Fruit fly (Drosophila melanogaster) whole organism, embryonic: Measurements from ENCODE around the gene Lipt2.
A peak's percentile ranks its signal among the peaks of the same experiment; 100 is the strongest.

Source experiments
- Aef1 ChIP-seq: fragments of 200-800 bp; sonication (Bioruptor generic); IDR thresholded peaks from 3 replicates; pipeline ENCODE4 v1.3.6; 2022; ENCODE audit warnings: missing biosample characterization, missing genetic modification characterization
- Bdp1 ChIP-seq: fragments of 200-800 bp; sonication (Bioruptor generic); optimal IDR thresholded peaks from 3 replicates; lab custom pipeline; 2016; ENCODE audit warnings: missing biosample characterization, missing genetic modification characterization
- CG11560 ChIP-seq: fragments of 200-800 bp; sonication (Bioruptor generic); IDR thresholded peaks from 3 replicates; pipeline ENCODE4 v1.3.6; 2022; ENCODE audit warnings: missing biosample characterization, missing genetic modification characterization
- CG14710 ChIP-seq: fragments of 200-800 bp; sonication (Bioruptor generic); optimal IDR thresholded peaks from 3 replicates; lab custom pipeline; 2019; ENCODE audit warnings: missing biosample characterization, mild to moderate bottlenecking, missing genetic modification characterization, moderate library complexity
- CG14860 ChIP-seq: fragments of 200-800 bp; sonication (Bioruptor generic); IDR thresholded peaks from 3 replicates; pipeline ENCODE4 v1.3.6; 2022; ENCODE audit warnings: missing biosample characterization, missing genetic modification characterization; ENCODE audit not compliant: partially characterized antibody
- CG15011 ChIP-seq: fragments of 200-800 bp; sonication (Bioruptor generic); optimal IDR thresholded peaks from 3 replicates; lab custom pipeline; 2018; ENCODE audit warnings: missing biosample characterization, mild to moderate bottlenecking, missing genetic modification characterization
- CG16815 ChIP-seq: fragments of 200-800 bp; sonication (Bioruptor generic); optimal IDR thresholded peaks from 3 replicates; lab custom pipeline; 2017; ENCODE audit warnings: missing biosample characterization, mild to moderate bottlenecking, missing genetic modification characterization
- CG18262 ChIP-seq: fragments of 200-800 bp; optimal IDR thresholded peaks from 3 replicates; lab custom pipeline; 2019; ENCODE audit warnings: missing biosample characterization, mild to moderate bottlenecking, missing genetic modification characterization, moderate library complexity
- CG1832 ChIP-seq: fragments of 200-800 bp; sonication (Bioruptor generic); optimal IDR thresholded peaks from 2 replicates; lab custom pipeline; 2017; ENCODE audit warnings: missing biosample characterization, mild to moderate bottlenecking, missing genetic modification characterization, inconsistent platforms
- CG2129 ChIP-seq: fragments of 200-800 bp; sonication (Bioruptor generic); IDR thresholded peaks from 2 replicates; pipeline ENCODE4 v1.3.6; 2022; ENCODE audit warnings: missing biosample characterization, missing genetic modification characterization; ENCODE audit not compliant: partially characterized antibody
- CG2199 ChIP-seq: fragments of 200-800 bp; sonication (Bioruptor generic); IDR thresholded peaks from 3 replicates; pipeline ENCODE4 v1.3.6; 2022; ENCODE audit warnings: missing biosample characterization, missing genetic modification characterization
- CG31365 ChIP-seq: fragments of 200-800 bp; sonication (Bioruptor generic); optimal IDR thresholded peaks from 2 replicates; lab custom pipeline; 2018; ENCODE audit warnings: missing biosample characterization, mild to moderate bottlenecking, missing genetic modification characterization
- CG34376 ChIP-seq: fragments of 200-800 bp; sonication (Bioruptor generic); optimal IDR thresholded peaks from 2 replicates; lab custom pipeline; 2018; ENCODE audit warnings: missing biosample characterization, mild to moderate bottlenecking, missing genetic modification characterization
- CG3838 ChIP-seq: fragments of 200-800 bp; sonication (Bioruptor generic); optimal IDR thresholded peaks from 3 replicates; lab custom pipeline; 2016; ENCODE audit warnings: missing biosample characterization, missing genetic modification characterization
- CG3995 ChIP-seq: fragments of 200-800 bp; sonication (Bioruptor generic); optimal IDR thresholded peaks from 3 replicates; lab custom pipeline; 2016; ENCODE audit warnings: missing biosample characterization, missing genetic modification characterization
- CG6854 ChIP-seq: fragments of 200-800 bp; sonication (Bioruptor generic); optimal IDR thresholded peaks from 3 replicates; lab custom pipeline; 2017; ENCODE audit warnings: missing biosample characterization, mild to moderate bottlenecking, missing genetic modification characterization
- CG7372 ChIP-seq: fragments of 200-800 bp; sonication (Bioruptor generic); IDR thresholded peaks from 2 replicates; pipeline ENCODE4 v1.3.6; 2022; ENCODE audit warnings: missing biosample characterization, missing genetic modification characterization
- CG8290 ChIP-seq, 3 experiments: fragments of 200-800 bp; sonication (Bioruptor generic); optimal IDR thresholded peaks; 2 replicates each; lab custom pipeline; 2016 to 2019; ENCODE audit warnings: missing biosample characterization in 3 of 3, missing genetic modification characterization in 3 of 3, mild to moderate bottlenecking in 2 of 3, moderate library complexity in 1 of 3
- CG8388 ChIP-seq: fragments of 200-800 bp; sonication (Bioruptor generic); optimal IDR thresholded peaks from 2 replicates; lab custom pipeline; 2019; ENCODE audit warnings: missing biosample characterization, mild to moderate bottlenecking, missing genetic modification characterization, moderate library complexity
- CG8924 ChIP-seq: fragments of 200-800 bp; optimal IDR thresholded peaks from 3 replicates; lab custom pipeline; 2019; ENCODE audit warnings: missing biosample characterization, mild to moderate bottlenecking, missing genetic modification characterization, moderate library complexity
- CHES-1-like ChIP-seq: fragments of 200-800 bp; sonication (Bioruptor generic); optimal IDR thresholded peaks from 2 replicates; lab custom pipeline; 2016; ENCODE audit warnings: missing biosample characterization, missing genetic modification characterization
- CTCF ChIP-seq: fragments of 200-800 bp; sonication (Bioruptor generic); optimal IDR thresholded peaks from 2 replicates; lab custom pipeline; 2017; ENCODE audit warnings: missing biosample characterization, mild to moderate bottlenecking, missing genetic modification characterization, moderate library complexity
- Dbx ChIP-seq: fragments of 200-800 bp; sonication (Bioruptor generic); IDR thresholded peaks from 3 replicates; pipeline ENCODE4 v1.3.6; 2022; ENCODE audit warnings: missing biosample characterization, missing genetic modification characterization
- Dek ChIP-seq: fragments of 200-800 bp; sonication (Bioruptor generic); optimal IDR thresholded peaks from 3 replicates; lab custom pipeline; 2019; ENCODE audit warnings: missing biosample characterization, mild to moderate bottlenecking, missing genetic modification characterization, moderate library complexity
- Doc3 ChIP-seq: fragments of 200-800 bp; sonication (Bioruptor generic); IDR thresholded peaks from 3 replicates; pipeline ENCODE4 v1.3.6; 2022; ENCODE audit warnings: missing biosample characterization, missing genetic modification characterization; ENCODE audit not compliant: partially characterized antibody
- Drgx ChIP-seq: fragments of 200-800 bp; sonication (Bioruptor generic); IDR thresholded peaks from 2 replicates; pipeline ENCODE4 v1.3.6; 2022; ENCODE audit warnings: missing biosample characterization, missing genetic modification characterization
- E2f2 ChIP-seq: fragments of 200-800 bp; sonication (Bioruptor generic); IDR thresholded peaks from 2 replicates; pipeline ENCODE4 v1.3.6; 2022; ENCODE audit warnings: missing biosample characterization, missing genetic modification characterization
- Elba2 ChIP-seq: fragments of 200-800 bp; sonication (Bioruptor generic); optimal IDR thresholded peaks from 3 replicates; lab custom pipeline; 2016; ENCODE audit warnings: missing biosample characterization, missing genetic modification characterization
- H15 ChIP-seq: fragments of 200-800 bp; sonication (Bioruptor generic); IDR thresholded peaks from 3 replicates; pipeline ENCODE4 v1.3.6; 2022; ENCODE audit warnings: missing biosample characterization, missing genetic modification characterization
- Hand ChIP-seq: fragments of 200-800 bp; sonication (Bioruptor generic); optimal IDR thresholded peaks from 2 replicates; lab custom pipeline; 2017; ENCODE audit warnings: mild to moderate bottlenecking, missing biosample characterization, missing genetic modification reagents, missing genetic modification characterization
- Lpt ChIP-seq: fragments of >200 bp; optimal IDR thresholded peaks from 2 replicates; lab custom pipeline; 2018; ENCODE audit warnings: missing biosample characterization, missing genetic modification characterization
- Nf-YC ChIP-seq: fragments of 200-800 bp; optimal IDR thresholded peaks from 3 replicates; lab custom pipeline; 2019; ENCODE audit warnings: missing biosample characterization, mild to moderate bottlenecking, missing genetic modification characterization, moderate library complexity
- Spps ChIP-seq: fragments of 200-800 bp; sonication (Bioruptor generic); optimal IDR thresholded peaks from 2 replicates; lab custom pipeline; 2018; ENCODE audit warnings: missing biosample characterization, mild to moderate bottlenecking, missing genetic modification characterization
- TFAM ChIP-seq: fragments of 200-800 bp; sonication (Bioruptor generic); optimal IDR thresholded peaks from 2 replicates; lab custom pipeline; 2017; ENCODE audit warnings: missing biosample characterization, missing genetic modification characterization, inconsistent platforms
- bab2 ChIP-seq: fragments of 200-800 bp; sonication (Bioruptor generic); optimal IDR thresholded peaks from 2 replicates; lab custom pipeline; 2016; ENCODE audit warnings: missing biosample characterization, missing genetic modification characterization
- bbx ChIP-seq: fragments of 200-800 bp; sonication (Bioruptor generic); IDR thresholded peaks from 2 replicates; pipeline ENCODE4 v1.3.6; 2022; ENCODE audit warnings: missing biosample characterization, missing genetic modification characterization; ENCODE audit not compliant: partially characterized antibody
- bcd ChIP-seq: fragments of 200-800 bp; sonication (Bioruptor generic); optimal IDR thresholded peaks from 2 replicates; lab custom pipeline; 2017; ENCODE audit warnings: missing biosample characterization, mild to moderate bottlenecking, missing genetic modification characterization
- bsh ChIP-seq, 2 experiments: fragments of 200-800 bp; sonication (Bioruptor generic); optimal IDR thresholded peaks; 2 replicates each; lab custom pipeline; 2017 to 2018; ENCODE audit warnings: mild to moderate bottlenecking in 2 of 2, missing biosample characterization in 2 of 2, missing genetic modification characterization in 2 of 2, moderate library complexity in 1 of 2
- cg ChIP-seq: fragments of 200-800 bp; sonication (Bioruptor generic); optimal IDR thresholded peaks from 3 replicates; lab custom pipeline; 2019; ENCODE audit warnings: missing biosample characterization, mild to moderate bottlenecking, missing genetic modification characterization, moderate library complexity
- croc ChIP-seq: fragments of 200-800 bp; sonication (Bioruptor generic); conservative IDR thresholded peaks from 3 replicates; pipeline ENCODE4 v1.3.6; 2022; ENCODE audit warnings: missing biosample characterization, missing genetic modification characterization
- dysf ChIP-seq: fragments of 200-800 bp; sonication (Bioruptor generic); IDR thresholded peaks from 3 replicates; pipeline ENCODE4 v1.3.6; 2022; ENCODE audit warnings: missing biosample characterization, missing genetic modification characterization
- emc ChIP-seq: fragments of 200-800 bp; sonication (Bioruptor generic); optimal IDR thresholded peaks from 2 replicates; lab custom pipeline; 2016; ENCODE audit warnings: missing biosample characterization, missing genetic modification characterization
- hth ChIP-seq: fragments of >200 bp; optimal IDR thresholded peaks from 2 replicates; lab custom pipeline; 2017; ENCODE audit warnings: inconsistent platforms
- lbe ChIP-seq: fragments of 200-800 bp; sonication (Bioruptor generic); optimal IDR thresholded peaks from 2 replicates; lab custom pipeline; 2016; ENCODE audit warnings: missing biosample characterization, mild to moderate bottlenecking, missing genetic modification characterization
- nerfin-2 ChIP-seq: fragments of 200-800 bp; sonication (Bioruptor generic); IDR thresholded peaks from 2 replicates; pipeline ENCODE4 v1.3.6; 2022; ENCODE audit warnings: missing biosample characterization, missing genetic modification characterization; ENCODE audit not compliant: partially characterized antibody
- psq ChIP-seq: fragments of 200-800 bp; sonication (Bioruptor generic); optimal IDR thresholded peaks from 2 replicates; lab custom pipeline; 2017; ENCODE audit warnings: missing biosample characterization, missing genetic modification characterization
- schlank ChIP-seq: fragments of 200-800 bp; sonication (Bioruptor generic); optimal IDR thresholded peaks from 2 replicates; lab custom pipeline; 2018; ENCODE audit warnings: missing biosample characterization, mild to moderate bottlenecking, missing genetic modification characterization
- tgo ChIP-seq: fragments of 200-800 bp; sonication (Bioruptor generic); IDR thresholded peaks from 3 replicates; pipeline ENCODE4 v1.3.6; 2022; ENCODE audit warnings: missing biosample characterization, missing genetic modification characterization
- z ChIP-seq: fragments of 200-800 bp; sonication (Bioruptor generic); IDR thresholded peaks from 3 replicates; pipeline ENCODE4 v1.3.6; 2022; ENCODE audit warnings: missing biosample characterization, missing genetic modification characterization
- zen ChIP-seq: fragments of 200-800 bp; sonication (Bioruptor generic); optimal IDR thresholded peaks from 3 replicates; lab custom pipeline; 2018; ENCODE audit warnings: missing biosample characterization, mild to moderate bottlenecking, missing genetic modification characterization, moderate library complexity

Lipt2 gene

DNA sequence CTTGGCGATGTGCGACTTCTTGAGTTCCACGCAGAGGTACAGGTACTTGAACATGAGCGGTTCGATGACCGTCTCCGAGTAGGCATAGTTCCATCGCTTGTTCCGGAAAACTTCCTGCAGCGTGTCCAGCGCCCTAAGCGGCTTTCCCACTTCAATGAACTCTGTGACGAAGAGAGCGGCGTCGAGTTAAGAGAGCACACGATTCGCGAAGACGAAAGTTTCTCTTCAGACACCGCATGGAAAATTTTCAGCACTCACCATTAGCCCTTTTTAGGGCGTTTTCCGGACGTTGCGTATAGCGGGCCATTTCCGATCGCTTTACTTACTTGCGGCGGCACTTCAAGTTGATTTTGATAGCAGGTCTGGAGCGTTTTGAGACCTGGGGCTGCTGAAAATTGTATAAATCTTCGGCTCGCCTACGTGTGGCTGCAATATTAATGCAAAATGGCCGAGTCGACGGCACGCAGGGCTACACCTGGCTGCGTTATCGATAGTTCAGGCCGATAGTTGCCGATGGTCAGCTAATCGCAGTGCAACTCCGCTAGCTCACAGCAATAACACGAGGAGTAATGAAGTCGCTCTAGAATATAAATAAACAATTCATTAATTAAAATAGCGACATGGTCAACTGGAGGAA lies 3.6 kb downstream of the Lipt2 start, which contains the start of the genes eIF3a and CG1074 (continued):
- TF ChIP-seq CG8290 (GFP tag; optimal IDR thresholded peaks at IDR 0.05; lab: Kevin White, UChicago) (peak; percentile 6), CG8290 (tag; optimal IDR thresholded peaks at IDR 0.05; lab: Kevin White, UChicago) (peak; percentile 69 to 89), psq (GFP tag; lab: Kevin White, UChicago) (peak; percentile 13), zen (tag; lab: Kevin White, UChicago) (peak; percentile 84), Bdp1 (GFP tag; lab: Kevin White, UChicago) (peak; percentile 50), schlank (tag; lab: Kevin White, UChicago) (peak; percentile 60), CG14860 (peak; percentile 97), CG18262 (peak; percentile 44), CG3838 (no peak), CG1832 (GFP tag; lab: Kevin White, UChicago) (no peak), z (GFP tag; lab: Robert Waterston, UW) (no peak), CG8388 (GFP tag; lab: Kevin White, UChicago) (no peak), E2f2 (GFP tag; lab: Robert Waterston, UW) (peak; percentile 66), CG6854 (GFP tag; lab: Kevin White, UChicago) (peak; percentile 11), hth (no peak), Drgx (GFP tag; lab: Robert Waterston, UW) (peak; percentile 22; the same call in 1 of the 2 replicates), TFAM (GFP tag; lab: Kevin White, UChicago) (no peak), bbx (GFP tag; lab: Robert Waterston, UW) (peak; percentile 99), Elba2 (GFP tag; lab: Kevin White, UChicago) (peak; percentile 11), CG3995 (peak; percentile 76), CG2199 (GFP tag; lab: Robert Waterston, UW) (peak; percentile 69; the same call in 1 of the 3 replicates), Hand (peak; percentile 35), CHES-1-like (GFP tag; lab: Kevin White, UChicago) (peak; percentile 75), Doc3 (peak; percentile 86), Spps (peak; percentile 30), CG16815 (GFP tag; lab: Kevin White, UChicago) (no peak), cg (GFP tag; lab: Kevin White, UChicago) (peak; percentile 9), dysf (GFP tag; lab: Robert Waterston, UW) (peak; percentile 40; the same call in 1 of the 3 replicates), nerfin-2 (GFP tag; lab: Robert Waterston, UW) (peak; percentile 94), CG34376 (GFP tag; lab: Kevin White, UChicago) (peak; percentile 89), lbe (GFP tag; lab: Kevin White, UChicago) (peak; percentile 64), bcd (GFP tag; lab: Kevin White, UChicago) (peak; percentile 73), emc (GFP tag; lab: Kevin White, UChicago) (peak; percentile 28), Nf-YC (tag; lab: Kevin White, UChicago) (peak; percentile 64), Lpt (GFP tag; lab: Kevin White, UChicago) (no peak), croc (GFP tag; lab: Robert Waterston, UW) (peak; percentile 23; the same call in 1 of the 3 replicates), Dek (tag; lab: Kevin White, UChicago) (no peak), CG31365 (tag; lab: Kevin White, UChicago) (peak; percentile 60), CG11560 (tag; lab: Robert Waterston, UW) (no peak), H15 (peak; percentile 50; the same call in 2 of the 3 replicates), CG15011 (GFP tag; lab: Kevin White, UChicago) (no peak), CTCF (GFP tag; lab: Kevin White, UChicago) (peak; percentile 52), Aef1 (GFP tag; lab: Robert Waterston, UW) (no peak), CG7372 (peak; percentile 60), bsh (GFP tag; optimal IDR thresholded peaks at IDR 0.05; lab: Kevin White, UChicago) (peak; percentile 11 to 42), CG2129 (GFP tag; lab: Robert Waterston, UW) (peak; percentile 83), Dbx (GFP tag; lab: Robert Waterston, UW) (peak; percentile 81), CG14710 (tag; lab: Kevin White, UChicago) (peak; percentile 80), CG8924 (tag; lab: Kevin White, UChicago) (peak; percentile 83), tgo (GFP tag; lab: Robert Waterston, UW) (no peak; the same call in 2 of the 3 replicates), bab2 (GFP tag; lab: Kevin White, UChicago) (no peak)
